Worm (Caenorhabditis elegans) whole organism, mixed stage, embryonic: ENCODE data around the gene aldo-2.

Experiments used
- M03D4.4 ChIP-seq: sonication (generic microtip); optimal IDR thresholded peaks from 2 replicates; lab custom pipeline; 2017; ENCODE audit warnings: mild to moderate bottlenecking, missing genetic modification characterization, missing compliant biosample characterization
- bed-3 ChIP-seq: fragments of 200-800 bp; sonication (Bioruptor generic); optimal IDR thresholded peaks from 3 replicates; lab custom pipeline; 2018; ENCODE audit warnings: mild to moderate bottlenecking, missing genetic modification characterization, moderate library complexity, missing compliant biosample characterization
- blmp-1 ChIP-seq: fragments of 150-350 bp; optimal IDR thresholded peaks from 2 replicates; lab custom pipeline; 2014; ENCODE audit warnings: missing biosample characterization, missing genetic modification characterization
- ceh-39 ChIP-seq: fragments of 150-350 bp; optimal IDR thresholded peaks from 2 replicates; lab custom pipeline; 2014; ENCODE audit warnings: missing biosample characterization, missing genetic modification characterization
- ceh-43 ChIP-seq: fragments of 200-800 bp; sonication (Bioruptor generic); optimal IDR thresholded peaks from 2 replicates; lab custom pipeline; 2018; ENCODE audit warnings: mild to moderate bottlenecking, missing genetic modification characterization, moderate library complexity, missing compliant biosample characterization
- ces-1 ChIP-seq: fragments of 150-350 bp; optimal IDR thresholded peaks from 2 replicates; lab custom pipeline; 2014; ENCODE audit warnings: missing biosample characterization, missing genetic modification reagents, missing genetic modification characterization
- cnd-1 ChIP-seq: fragments of 200-800 bp; sonication (Bioruptor generic); optimal IDR thresholded peaks from 2 replicates; lab custom pipeline; 2018; ENCODE audit warnings: mild to moderate bottlenecking, missing genetic modification characterization, missing compliant biosample characterization
- drap-1 ChIP-seq: fragments of 200-800 bp; sonication (Bioruptor generic); optimal IDR thresholded peaks from 3 replicates; lab custom pipeline; 2018; ENCODE audit warnings: mild to moderate bottlenecking, missing genetic modification characterization, missing compliant biosample characterization
- elt-1 ChIP-seq: sonication (generic microtip); optimal IDR thresholded peaks from 2 replicates; lab custom pipeline; 2017; ENCODE audit warnings: missing genetic modification characterization, mild to moderate bottlenecking, missing compliant biosample characterization, antibody characterized with exemption, moderate library complexity, borderline replicate concordance; ENCODE audit not compliant: insufficient read depth
- elt-3 ChIP-seq: fragments of 150-350 bp; optimal IDR thresholded peaks from 2 replicates; lab custom pipeline; 2014; ENCODE audit warnings: missing biosample characterization, missing genetic modification characterization
- flh-1 ChIP-seq: fragments of 200-800 bp; sonication (Bioruptor generic); optimal IDR thresholded peaks from 2 replicates; lab custom pipeline; 2018; ENCODE audit warnings: mild to moderate bottlenecking, missing genetic modification characterization, moderate library complexity, missing compliant biosample characterization
- ham-2 ChIP-seq: fragments of 200-800 bp; sonication (Bioruptor generic); optimal IDR thresholded peaks from 2 replicates; lab custom pipeline; 2018; ENCODE audit warnings: mild to moderate bottlenecking, missing genetic modification characterization, missing compliant biosample characterization
- hlh-1 ChIP-seq: fragments of 150-350 bp; optimal IDR thresholded peaks from 2 replicates; lab custom pipeline; 2014; ENCODE audit warnings: missing biosample characterization, missing genetic modification reagents, missing genetic modification characterization
- lin-13 ChIP-seq: fragments of 150-350 bp; optimal IDR thresholded peaks from 2 replicates; lab custom pipeline; 2014; ENCODE audit warnings: missing biosample characterization, missing genetic modification characterization
- lin-32 ChIP-seq: fragments of 200-800 bp; sonication (Bioruptor generic); optimal IDR thresholded peaks from 2 replicates; lab custom pipeline; 2018; ENCODE audit warnings: mild to moderate bottlenecking, missing genetic modification characterization, missing compliant biosample characterization
- lsy-2 ChIP-seq: fragments of 150-350 bp; optimal IDR thresholded peaks from 2 replicates; lab custom pipeline; 2014; ENCODE audit warnings: missing biosample characterization, missing genetic modification characterization
- mab-5 ChIP-seq: fragments of 150-350 bp; optimal IDR thresholded peaks from 2 replicates; lab custom pipeline; 2014; ENCODE audit warnings: missing biosample characterization, missing genetic modification characterization
- mep-1 ChIP-seq: fragments of 150-350 bp; optimal IDR thresholded peaks from 2 replicates; lab custom pipeline; 2017; ENCODE audit warnings: missing biosample characterization, missing genetic modification reagents, missing genetic modification characterization, inconsistent platforms
- mls-2 ChIP-seq: sonication (generic microtip); optimal IDR thresholded peaks from 2 replicates; lab custom pipeline; 2016; ENCODE audit warnings: mild to moderate bottlenecking, missing genetic modification characterization, moderate library complexity, missing compliant biosample characterization
- nhr-12 ChIP-seq: fragments of 150-350 bp; optimal IDR thresholded peaks from 2 replicates; lab custom pipeline; 2014; ENCODE audit warnings: missing biosample characterization, missing genetic modification characterization
- nhr-2 ChIP-seq: fragments of 150-350 bp; optimal IDR thresholded peaks from 2 replicates; lab custom pipeline; 2014; ENCODE audit warnings: missing biosample characterization, missing genetic modification characterization
- nhr-237 ChIP-seq: fragments of 150-350 bp; optimal IDR thresholded peaks from 2 replicates; lab custom pipeline; 2014; ENCODE audit warnings: missing biosample characterization, missing genetic modification characterization
- nhr-76 ChIP-seq: sonication (generic microtip); optimal IDR thresholded peaks from 2 replicates; lab custom pipeline; 2017; ENCODE audit warnings: missing biosample characterization, missing genetic modification characterization
- pha-4 ChIP-seq: fragments of 150-350 bp; optimal IDR thresholded peaks from 2 replicates; lab custom pipeline; 2018; ENCODE audit warnings: missing biosample characterization, missing genetic modification reagents, missing genetic modification characterization
- sptf-1 ChIP-seq: sonication (generic microtip); optimal IDR thresholded peaks from 2 replicates; lab custom pipeline; 2017; ENCODE audit warnings: mild to moderate bottlenecking, missing genetic modification characterization, moderate library complexity, missing compliant biosample characterization
- tbx-8 ChIP-seq: fragments of 200-800 bp; sonication (Bioruptor generic); optimal IDR thresholded peaks from 2 replicates; lab custom pipeline; 2018; ENCODE audit warnings: mild to moderate bottlenecking, missing genetic modification characterization, moderate library complexity, missing compliant biosample characterization
- unc-120 ChIP-seq: sonication (generic microtip); optimal IDR thresholded peaks from 2 replicates; lab custom pipeline; 2017; ENCODE audit warnings: missing genetic modification characterization, missing compliant biosample characterization; ENCODE audit not compliant: poor library complexity, severe bottlenecking
- unc-39 ChIP-seq: fragments of 150-350 bp; optimal IDR thresholded peaks from 2 replicates; lab custom pipeline; 2014; ENCODE audit warnings: missing biosample characterization, missing genetic modification characterization
- unc-62 ChIP-seq: fragments of 150-350 bp; optimal IDR thresholded peaks from 2 replicates; lab custom pipeline; 2014; ENCODE audit warnings: missing biosample characterization, missing genetic modification reagents, missing genetic modification characterization
- zip-8 ChIP-seq: fragments of 150-350 bp; optimal IDR thresholded peaks from 2 replicates; lab custom pipeline; 2014; ENCODE audit warnings: missing biosample characterization, missing genetic modification characterization
- ztf-11 ChIP-seq: fragments of 150-350 bp; optimal IDR thresholded peaks from 2 replicates; lab custom pipeline; 2014; ENCODE audit warnings: missing biosample characterization, missing genetic modification characterization

aldo-2 gene

ce11 chrIII:5835163-5835871, 41.1 kb downstream of the aldo-2 start:
- TF ChIP-seq sptf-1 (tag; lab: Kevin White, UChicago) = no peak
- no peak for TF ChIP-seq nhr-2 (tag; lab: Kevin White, UChicago)
- TF ChIP-seq mep-1 (tag; lab: Kevin White, UChicago) = no peak
- peak; percentile 53 for TF ChIP-seq unc-120
- TF ChIP-seq unc-62 (GFP tag; lab: Kevin White, UChicago) = no peak
- peak; percentile 88 for TF ChIP-seq hlh-1 (tag; lab: Kevin White, UChicago)
- TF ChIP-seq tbx-8 (GFP tag; lab: Kevin White, UChicago) = no peak
- TF ChIP-seq elt-1 (tag; lab: Kevin White, UChicago) = no peak
- TF ChIP-seq bed-3 (GFP tag; lab: Kevin White, UChicago) = no peak
- peak; percentile 10 for TF ChIP-seq elt-3

- TF ChIP-seq ces-1 (GFP tag; lab: Kevin White, UChicago) (peak; percentile 54), blmp-1 (tag; lab: Kevin White, UChicago) (no peak)
Measured at ce11 chrIII:5834663-5835062, 41.8 kb downstream of the aldo-2 start.

DNA sequence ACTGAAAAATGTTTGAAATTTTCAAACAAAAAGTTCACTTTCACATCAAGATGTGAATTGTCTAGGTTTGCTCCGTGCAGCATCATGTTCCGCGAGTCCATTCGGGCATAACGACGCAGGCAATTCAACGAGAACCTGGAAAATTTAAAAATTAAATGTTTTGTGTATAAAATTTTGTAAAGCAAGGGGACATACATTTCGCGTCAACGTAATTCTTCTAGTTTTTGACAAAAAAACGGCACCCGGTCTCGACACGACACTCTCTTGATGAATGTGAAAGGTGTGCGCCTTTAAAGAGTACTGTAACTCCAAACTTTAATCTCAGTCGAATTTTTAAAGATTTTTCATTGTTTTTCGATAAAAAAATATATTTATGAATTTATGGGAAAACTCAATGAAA, 42.4 kb downstream of the aldo-2 start, which contains the start of gene R12B2.6:
Gene R12B2.6 (minus strand): TSS at position 101 of the 400 bp plus-strand sequence.
- TF ChIP-seq bed-3 (GFP tag; lab: Kevin White, UChicago) (no peak), mab-5 (tag; lab: Kevin White, UChicago) (no peak), lsy-2 (tag; lab: Kevin White, UChicago) (no peak), lin-32 (no peak), ceh-39 (tag; lab: Kevin White, UChicago) (no peak), ham-2 (GFP tag; lab: Kevin White, UChicago) (no peak), unc-62 (GFP tag; lab: Kevin White, UChicago) (no peak), nhr-2 (tag; lab: Kevin White, UChicago) (no peak), unc-39 (tag; lab: Kevin White, UChicago) (no peak), elt-1 (tag; lab: Kevin White, UChicago) (no peak), ceh-43 (GFP tag; lab: Kevin White, UChicago) (no peak), M03D4.4 (tag; lab: Kevin White, UChicago) (no peak), cnd-1 (tag; lab: Kevin White, UChicago) (no peak), mep-1 (tag; lab: Kevin White, UChicago) (no peak), ztf-11 (tag; lab: Kevin White, UChicago) (no peak), nhr-12 (tag; lab: Kevin White, UChicago) (no peak), tbx-8 (GFP tag; lab: Kevin White, UChicago) (no peak)

DNA sequence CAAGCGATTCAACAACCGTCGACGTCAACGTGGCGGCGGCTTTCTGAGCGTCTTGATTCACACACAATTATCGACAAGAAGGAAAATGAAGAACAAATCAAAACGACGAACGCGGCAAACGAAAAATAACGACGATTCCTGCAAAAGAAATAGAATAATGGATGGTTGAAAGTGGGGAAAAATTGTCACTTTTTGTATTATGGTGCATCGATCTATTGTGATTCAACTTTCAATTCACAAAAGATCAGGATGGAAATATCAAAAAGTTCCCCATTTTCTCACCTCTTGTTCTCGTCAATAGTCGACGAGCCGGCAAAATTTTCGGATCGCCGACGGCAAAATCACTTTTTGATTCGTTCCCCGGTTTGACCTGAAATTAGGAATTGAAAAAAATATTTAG, 43.0 kb downstream of the aldo-2 start, which contains the start of the genes R12B2.13 and mdt-15:
Gene R12B2.13 (minus strand): TSS at position 101 of the 400 bp plus-strand sequence.
Gene mdt-15 (minus strand): TSS at position 376 of the 400 bp plus-strand sequence.
- TF ChIP-seq elt-3 = no peak
- no peak for TF ChIP-seq nhr-76
- no peak for TF ChIP-seq nhr-237 (tag; lab: Kevin White, UChicago)
- TF ChIP-seq zip-8 (tag; lab: Kevin White, UChicago) = no peak
- no peak for TF ChIP-seq mls-2 (tag; lab: Kevin White, UChicago)
- no peak for TF ChIP-seq ceh-39 (tag; lab: Kevin White, UChicago)
- TF ChIP-seq lin-13 (tag; lab: Kevin White, UChicago) = no peak

- TF ChIP-seq ham-2 (GFP tag; lab: Kevin White, UChicago) (no peak), zip-8 (tag; lab: Kevin White, UChicago) (no peak), tbx-8 (GFP tag; lab: Kevin White, UChicago) (no peak), nhr-237 (tag; lab: Kevin White, UChicago) (no peak), nhr-2 (tag; lab: Kevin White, UChicago) (no peak), M03D4.4 (tag; lab: Kevin White, UChicago) (no peak), elt-3 (no peak), flh-1 (GFP tag; lab: Kevin White, UChicago) (no peak), drap-1 (GFP tag; lab: Kevin White, UChicago) (no peak), lin-13 (tag; lab: Kevin White, UChicago) (no peak), nhr-12 (tag; lab: Kevin White, UChicago) (no peak), blmp-1 (tag; lab: Kevin White, UChicago) (no peak), pha-4 (tag; lab: Kevin White, UChicago) (no peak), mab-5 (tag; lab: Kevin White, UChicago) (no peak), lsy-2 (tag; lab: Kevin White, UChicago) (no peak), unc-62 (GFP tag; lab: Kevin White, UChicago) (no peak)
Measured at ce11 chrIII:5832442-5832841, 44.0 kb downstream of the aldo-2 start.
